In the genomic region with DNA sequence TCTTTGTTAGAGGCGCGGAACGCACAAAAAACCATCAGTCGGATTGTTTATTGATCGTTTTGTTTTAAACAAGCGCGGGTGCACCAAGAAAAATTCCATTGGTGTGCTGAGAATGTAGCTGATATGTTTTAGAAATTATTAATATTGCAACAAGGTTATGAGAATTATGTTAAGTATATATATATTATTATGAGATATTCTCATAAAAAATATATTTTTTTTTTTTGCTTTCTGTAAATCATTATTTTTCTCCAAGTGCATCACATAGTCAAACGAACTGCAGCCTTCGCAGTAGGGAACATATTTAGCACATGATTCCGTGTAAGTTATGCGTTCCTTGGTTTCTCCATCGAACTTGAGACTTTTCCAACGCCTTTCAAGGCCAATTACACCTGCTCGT, we compare ENCODE assay signal across 1 fruit fly cellular context.
TF ChIP-seq lines count a peak whose summit lies in the region.

No protein-coding gene starts in this region.

TF ChIP-seq in whole organism, embryonic, 481 proteins besides CTCF, POLR2A, EP300 and RAD21 (continued from another document):
- TF ChIP-seq E2f1 (GFP tag; IDR thresholded peaks at IDR 0.05; lab: Robert Waterston, UW) (peak; percentile 78), MESR4 (GFP tag; optimal IDR thresholded peaks at IDR 0.05; lab: Kevin White, UChicago) (no peak), tin (GFP tag; optimal IDR thresholded peaks at IDR 0.05; lab: Kevin White, UChicago) (peak; percentile 48), Sry-δ (GFP tag; optimal IDR thresholded peaks at IDR 0.05; lab: Kevin White, UChicago) (no peak), pzg (GFP tag; optimal IDR thresholded peaks at IDR 0.05; lab: Kevin White, UChicago) (no peak), cad (GFP tag; optimal IDR thresholded peaks at IDR 0.05; lab: Kevin White, UChicago) (no peak), Bgb (GFP tag; IDR thresholded peaks at IDR 0.05; lab: Robert Waterston, UW; ENCODE audit: partially characterized antibody) (no peak), CG16813 (GFP tag; IDR thresholded peaks at IDR 0.05; lab: Robert Waterston, UW; ENCODE audit: partially characterized antibody) (no peak), ATbp (GFP tag; optimal IDR thresholded peaks at IDR 0.05; lab: Kevin White, UChicago) (peak; percentile 32), stc (GFP tag; IDR thresholded peaks at IDR 0.05; lab: Robert Waterston, UW) (peak; percentile 82), slp2 (GFP tag; optimal IDR thresholded peaks at IDR 0.05; lab: Kevin White, UChicago) (no peak), p53 (GFP tag; optimal IDR thresholded peaks at IDR 0.05; lab: Kevin White, UChicago) (no peak), zf30C (GFP tag; optimal IDR thresholded peaks at IDR 0.05; lab: Kevin White, UChicago) (peak; percentile 15), btn (GFP tag; optimal IDR thresholded peaks at IDR 0.05; lab: Kevin White, UChicago) (no peak), chn (GFP tag; optimal IDR thresholded peaks at IDR 0.05; lab: Kevin White, UChicago) (no peak), tio (GFP tag; optimal IDR thresholded peaks at IDR 0.05; lab: Kevin White, UChicago) (peak; percentile 13), PHDP (tag; optimal IDR thresholded peaks at IDR 0.05; lab: Kevin White, UChicago) (peak; percentile 70), Dip3 (GFP tag; optimal IDR thresholded peaks at IDR 0.05; lab: Kevin White, UChicago) (no peak), exex (tag; optimal IDR thresholded peaks at IDR 0.05; lab: Kevin White, UChicago) (no peak), CG2712 (tag; optimal IDR thresholded peaks at IDR 0.05; lab: Kevin White, UChicago) (peak; percentile 90), eyg (GFP tag; optimal IDR thresholded peaks at IDR 0.05; lab: Kevin White, UChicago) (no peak), CG11247 (GFP tag; IDR thresholded peaks at IDR 0.05; lab: Robert Waterston, UW) (peak; percentile 57), CG8924 (tag; optimal IDR thresholded peaks at IDR 0.05; lab: Kevin White, UChicago) (peak; percentile 69), Mes4 (GFP tag; optimal IDR thresholded peaks at IDR 0.05; lab: Kevin White, UChicago) (no peak), Gsc (GFP tag; IDR thresholded peaks at IDR 0.05; lab: Robert Waterston, UW) (no peak), Chrac-16 (GFP tag; optimal IDR thresholded peaks at IDR 0.05; lab: Kevin White, UChicago) (no peak), yki (optimal IDR thresholded peaks at IDR 0.05; lab: Kevin White, UChicago) (no peak), CG18599 (GFP tag; optimal IDR thresholded peaks at IDR 0.05; lab: Kevin White, UChicago) (peak; percentile 60), Ravus (GFP tag; IDR thresholded peaks at IDR 0.05; lab: Robert Waterston, UW) (peak; percentile 45), az2 (GFP tag; optimal IDR thresholded peaks at IDR 0.05; lab: Kevin White, UChicago) (peak; percentile 51), ro (GFP tag; IDR thresholded peaks at IDR 0.05; lab: Robert Waterston, UW) (peak; percentile 37; the same call in 1 of the 2 replicates), ara (GFP tag; IDR thresholded peaks at IDR 0.05; lab: Robert Waterston, UW) (peak; percentile 78; the same call in 1 of the 2 replicates), shn (GFP tag; optimal IDR thresholded peaks at IDR 0.05; lab: Kevin White, UChicago) (no peak), prd (optimal IDR thresholded peaks at IDR 0.05; lab: Kevin White, UChicago) (no peak), prd (GFP tag; IDR thresholded peaks at IDR 0.05; lab: Robert Waterston, UW) (peak; percentile 88), CG17186 (GFP tag; optimal IDR thresholded peaks at IDR 0.05; lab: Kevin White, UChicago) (no peak), CG15601 (tag; optimal IDR thresholded peaks at IDR 0.05; lab: Kevin White, UChicago) (peak; percentile 52), CG14710 (tag; optimal IDR thresholded peaks at IDR 0.05; lab: Kevin White, UChicago) (peak; percentile 72), crol (GFP tag; IDR thresholded peaks at IDR 0.05; lab: Robert Waterston, UW) (no peak), CHES-1-like (GFP tag; optimal IDR thresholded peaks at IDR 0.05; lab: Kevin White, UChicago) (no peak), zfh1 (GFP tag; IDR thresholded peaks at IDR 0.05; lab: Robert Waterston, UW) (peak; percentile 72), CG7271 (tag; optimal IDR thresholded peaks at IDR 0.05; lab: Kevin White, UChicago) (no peak), CG10543 (GFP tag; optimal IDR thresholded peaks at IDR 0.05; lab: Kevin White, UChicago) (peak; percentile 30), CG18764 (GFP tag; optimal IDR thresholded peaks at IDR 0.05; lab: Kevin White, UChicago) (peak; percentile 19), cg (GFP tag; optimal IDR thresholded peaks at IDR 0.05; lab: Kevin White, UChicago) (no peak), luna (GFP tag; optimal IDR thresholded peaks at IDR 0.05; lab: Kevin White, UChicago) (no peak), CG1233 (GFP tag; optimal IDR thresholded peaks at IDR 0.05; lab: Kevin White, UChicago) (peak; percentile 63), Scr (GFP tag; IDR thresholded peaks at IDR 0.05; lab: Robert Waterston, UW; ENCODE audit: partially characterized antibody) (no peak), pnt (GFP tag; optimal IDR thresholded peaks at IDR 0.05; lab: Kevin White, UChicago) (no peak), C15 (GFP tag; IDR thresholded peaks at IDR 0.05; lab: Robert Waterston, UW) (no peak), trem (tag; optimal IDR thresholded peaks at IDR 0.05; lab: Kevin White, UChicago) (peak; percentile 58), CG14014 (GFP tag; IDR thresholded peaks at IDR 0.05; lab: Robert Waterston, UW) (no peak), tup (GFP tag; optimal IDR thresholded peaks at IDR 0.05; lab: Kevin White, UChicago) (no peak), sim (GFP tag; IDR thresholded peaks at IDR 0.05; lab: Robert Waterston, UW) (no peak), Abd-B (GFP tag; optimal IDR thresholded peaks at IDR 0.05; lab: Kevin White, UChicago) (no peak), ttk (GFP tag; IDR thresholded peaks at IDR 0.05; lab: Robert Waterston, UW) (peak; percentile 64; the same call in 1 of the 2 replicates), CG9932 (GFP tag; IDR thresholded peaks at IDR 0.05; lab: Robert Waterston, UW) (peak; percentile 46), CG17359 (tag; optimal IDR thresholded peaks at IDR 0.05; lab: Kevin White, UChicago) (peak; percentile 65), CG9797 (GFP tag; optimal IDR thresholded peaks at IDR 0.05; lab: Kevin White, UChicago) (no peak), Ets65A (GFP tag; lab: Kevin White, UChicago) (no peak), ato (GFP tag; IDR thresholded peaks at IDR 0.05; lab: Robert Waterston, UW; ENCODE audit: partially characterized antibody) (no peak), Sox102F (GFP tag; optimal IDR thresholded peaks at IDR 0.05; lab: Kevin White, UChicago) (peak; percentile 68), Ssrp (tag; optimal IDR thresholded peaks at IDR 0.05; lab: Kevin White, UChicago) (peak; percentile 42), CG2678 (tag; optimal IDR thresholded peaks at IDR 0.05; lab: Kevin White, UChicago) (peak; percentile 83), pan (optimal IDR thresholded peaks at IDR 0.05; lab: Kevin White, UChicago) (no peak), pan (GFP tag; optimal IDR thresholded peaks at IDR 0.05 in 1 of 2, IDR thresholded peaks at IDR 0.05 in 1 of 2) (peak in 1 of 2 experiments; percentile 87), rib (GFP tag; IDR thresholded peaks at IDR 0.05; lab: Robert Waterston, UW) (peak; percentile 58; the same call in 1 of the 2 replicates), Hsf (GFP tag; optimal IDR thresholded peaks at IDR 0.05; lab: Kevin White, UChicago) (no peak), z (GFP tag; IDR thresholded peaks at IDR 0.05; lab: Robert Waterston, UW) (no peak), tll (GFP tag; optimal IDR thresholded peaks at IDR 0.05; lab: Kevin White, UChicago) (no peak), CG8089 (GFP tag; optimal IDR thresholded peaks at IDR 0.05; lab: Kevin White, UChicago) (no peak), CG9727 (GFP tag; optimal IDR thresholded peaks at IDR 0.05; lab: Kevin White, UChicago) (peak; percentile 76), CG8281 (tag; optimal IDR thresholded peaks at IDR 0.05; lab: Kevin White, UChicago) (peak; percentile 36), Tbp (GFP tag; optimal IDR thresholded peaks at IDR 0.05; lab: Kevin White, UChicago) (no peak), ftz-f1 (GFP tag; optimal IDR thresholded peaks at IDR 0.05; lab: Kevin White, UChicago) (no peak), Xbp1 (GFP tag; optimal IDR thresholded peaks at IDR 0.05; lab: Kevin White, UChicago) (peak; percentile 50), Atf6 (GFP tag; IDR thresholded peaks at IDR 0.05; lab: Robert Waterston, UW) (peak; percentile 40; the same call in 1 of the 2 replicates), chif (GFP tag; optimal IDR thresholded peaks at IDR 0.05; lab: Kevin White, UChicago) (no peak), HLHmδ (GFP tag; optimal IDR thresholded peaks at IDR 0.05; lab: Kevin White, UChicago) (no peak)
